Fruit fly (Drosophila melanogaster) whole organism, wandering third instar larva: ENCODE data around the gene Jon65Aiii.

Experiments
- Abd-B ChIP-seq: fragments of >200 bp; optimal IDR thresholded peaks from 2 replicates; lab custom pipeline; 2017; ENCODE audit warnings: missing biosample characterization, missing genetic modification characterization
- CG9705 ChIP-seq: fragments of 200-800 bp; sonication (Bioruptor generic); optimal IDR thresholded peaks from 2 replicates; lab custom pipeline; 2018; ENCODE audit warnings: missing biosample characterization, mild to moderate bottlenecking, missing genetic modification characterization
- br ChIP-seq: fragments of 200-800 bp; sonication (Bioruptor generic); optimal IDR thresholded peaks from 2 replicates; lab custom pipeline; 2016; ENCODE audit warnings: missing biosample characterization, missing genetic modification characterization
- dl ChIP-seq, 2 experiments: fragments of 175-275, 200-275 bp in 1 of 2; fragments of 200-275 bp in 1 of 2; sonication (Bioruptor generic); optimal IDR thresholded peaks; lab custom pipeline; 2018; ENCODE audit warnings: mild to moderate bottlenecking in 2 of 2, missing biosample characterization in 2 of 2, missing genetic modification characterization in 2 of 2, moderate library complexity in 2 of 2; ENCODE audit not compliant: partially characterized antibody in 2 of 2, insufficient read depth in 1 of 2
- sage ChIP-seq: fragments of 200-800 bp; sonication (Bioruptor generic); optimal IDR thresholded peaks from 2 replicates; lab custom pipeline; 2016; ENCODE audit warnings: missing biosample characterization, mild to moderate bottlenecking, missing genetic modification characterization

- TF ChIP-seq Abd-B (GFP tag; lab: Kevin White, UChicago) (no peak), CG9705 (GFP tag; lab: Kevin White, UChicago) (no peak), dl (GFP tag; optimal IDR thresholded peaks at IDR 0.05; lab: Kevin White, UChicago; ENCODE audit: insufficient read depth in 1 of 2, partially characterized antibody in 2 of 2) (no peak), sage (GFP tag; lab: Kevin White, UChicago) (no peak), br (no peak)
Measured at dm6 chr3L:6010921-6011320, 39.6 kb upstream of the Jon65Aiii start, which contains the start of gene alphaKap4.
